Fruit fly (Drosophila melanogaster) whole organism, embryonic: ENCODE results near the gene dj-1beta.
A peak's percentile ranks its signal among the peaks of the same experiment; 100 is the strongest.

Source experiments
- ATbp ChIP-seq: fragments of 200-800 bp; sonication (Bioruptor generic); optimal IDR thresholded peaks from 2 replicates; lab custom pipeline; 2017; ENCODE audit warnings: missing biosample characterization, mild to moderate bottlenecking, missing genetic modification characterization, missing genetic modification reagents
- CG10565 ChIP-seq: fragments of 200-800 bp; sonication (Bioruptor generic); optimal IDR thresholded peaks from 3 replicates; lab custom pipeline; 2016; ENCODE audit warnings: missing biosample characterization, mild to moderate bottlenecking, missing genetic modification characterization
- CG12219 ChIP-seq: fragments of 200-800 bp; sonication (Bioruptor generic); optimal IDR thresholded peaks from 3 replicates; lab custom pipeline; 2018; ENCODE audit warnings: missing biosample characterization, mild to moderate bottlenecking, missing genetic modification characterization
- CG1233 ChIP-seq: fragments of 200-800 bp; sonication (Bioruptor generic); optimal IDR thresholded peaks from 4 replicates; lab custom pipeline; 2018; ENCODE audit warnings: missing biosample characterization, mild to moderate bottlenecking, missing genetic modification characterization
- CG12391 ChIP-seq: fragments of 200-800 bp; sonication (Bioruptor generic); optimal IDR thresholded peaks from 3 replicates; lab custom pipeline; 2018; ENCODE audit warnings: missing biosample characterization, mild to moderate bottlenecking, missing genetic modification characterization, moderate library complexity
- CG13123 ChIP-seq: fragments of 200-800 bp; sonication (Bioruptor generic); optimal IDR thresholded peaks from 2 replicates; lab custom pipeline; 2016; ENCODE audit warnings: missing biosample characterization, missing genetic modification characterization
- CG13296 ChIP-seq: fragments of 200-800 bp; sonication (Bioruptor generic); optimal IDR thresholded peaks from 3 replicates; lab custom pipeline; 2018; ENCODE audit warnings: missing biosample characterization, mild to moderate bottlenecking, missing genetic modification characterization
- CG2712 ChIP-seq: fragments of 200-800 bp; optimal IDR thresholded peaks from 3 replicates; lab custom pipeline; 2019; ENCODE audit warnings: missing biosample characterization, mild to moderate bottlenecking, missing genetic modification characterization, moderate library complexity
- CG2875 ChIP-seq: fragments of 200-800 bp; sonication (Bioruptor generic); optimal IDR thresholded peaks from 2 replicates; lab custom pipeline; 2017; ENCODE audit warnings: missing biosample characterization, mild to moderate bottlenecking, missing genetic modification characterization, missing genetic modification reagents
- CG30020 ChIP-seq: fragments of 200-800 bp; optimal IDR thresholded peaks from 2 replicates; lab custom pipeline; 2019; ENCODE audit warnings: missing biosample characterization, mild to moderate bottlenecking, missing genetic modification characterization, moderate library complexity
- CG4730 ChIP-seq: fragments of 200-800 bp; sonication (Bioruptor generic); IDR thresholded peaks from 2 replicates; pipeline ENCODE4 v1.3.6; 2022; ENCODE audit warnings: missing biosample characterization, missing genetic modification characterization
- CG5245 ChIP-seq: fragments of 200-800 bp; sonication (Bioruptor generic); optimal IDR thresholded peaks from 3 replicates; lab custom pipeline; 2016; ENCODE audit warnings: missing biosample characterization, missing genetic modification characterization
- CG8359 ChIP-seq: fragments of 200-800 bp; sonication (Bioruptor generic); optimal IDR thresholded peaks from 2 replicates; lab custom pipeline; 2017; ENCODE audit warnings: missing biosample characterization, mild to moderate bottlenecking, missing genetic modification characterization, borderline replicate concordance
- CG8944 ChIP-seq: fragments of 200-800 bp; sonication (Bioruptor generic); optimal IDR thresholded peaks from 3 replicates; lab custom pipeline; 2016; ENCODE audit warnings: missing biosample characterization, missing genetic modification characterization
- CG9437 ChIP-seq: fragments of 200-800 bp; sonication (Bioruptor generic); optimal IDR thresholded peaks from 2 replicates; lab custom pipeline; 2018; ENCODE audit warnings: missing biosample characterization, mild to moderate bottlenecking, missing genetic modification characterization
- CG9797 ChIP-seq: fragments of 200-800 bp; sonication (Bioruptor generic); optimal IDR thresholded peaks from 3 replicates; lab custom pipeline; 2018; ENCODE audit warnings: missing biosample characterization, mild to moderate bottlenecking, missing genetic modification characterization
- CkIIα-i1 ChIP-seq: fragments of 200-800 bp; sonication (Bioruptor generic); IDR thresholded peaks from 2 replicates; pipeline ENCODE4 v1.3.6; 2022; ENCODE audit warnings: missing biosample characterization, missing genetic modification characterization
- Dfd ChIP-seq, 2 experiments: fragments of >200 bp; optimal IDR thresholded peaks; 2 replicates each; lab custom pipeline; 2017; ENCODE audit warnings: missing biosample characterization in 2 of 2, missing genetic modification characterization in 2 of 2
- Dll ChIP-seq: fragments of 200-800 bp; sonication (Bioruptor generic); IDR thresholded peaks from 4 replicates; pipeline ENCODE4 v1.3.6; 2022; ENCODE audit warnings: missing biosample characterization, missing genetic modification characterization; ENCODE audit not compliant: partially characterized antibody
- Doc2 ChIP-seq: fragments of 200-800 bp; sonication (Bioruptor generic); IDR thresholded peaks from 2 replicates; pipeline ENCODE4 v1.3.6; 2022; ENCODE audit warnings: missing biosample characterization, missing genetic modification characterization
- E2f2 ChIP-seq: fragments of 200-800 bp; sonication (Bioruptor generic); IDR thresholded peaks from 2 replicates; pipeline ENCODE4 v1.3.6; 2022; ENCODE audit warnings: missing biosample characterization, missing genetic modification characterization
- Elba2 ChIP-seq: fragments of 200-800 bp; sonication (Bioruptor generic); optimal IDR thresholded peaks from 3 replicates; lab custom pipeline; 2016; ENCODE audit warnings: missing biosample characterization, missing genetic modification characterization
- Hr3 ChIP-seq: fragments of 200-800 bp; sonication (Bioruptor generic); optimal IDR thresholded peaks from 3 replicates; lab custom pipeline; 2016; ENCODE audit warnings: missing biosample characterization, missing genetic modification characterization
- Lim3 ChIP-seq: fragments of 200-800 bp; sonication (Bioruptor generic); IDR thresholded peaks from 2 replicates; pipeline ENCODE4 v1.3.6; 2022; ENCODE audit warnings: missing biosample characterization, missing genetic modification characterization
- Med ChIP-seq: fragments of 200-800 bp; sonication (Bioruptor generic); peaks from one replicate; lab custom pipeline; 2016; ENCODE audit warnings: missing biosample characterization, missing genetic modification characterization, mild to moderate bottlenecking, inconsistent platforms, moderate library complexity
- NfI ChIP-seq: fragments of 200-800 bp; sonication (Bioruptor generic); optimal IDR thresholded peaks from 3 replicates; lab custom pipeline; 2018; ENCODE audit warnings: missing biosample characterization, mild to moderate bottlenecking, missing genetic modification characterization, moderate library complexity
- Oaz ChIP-seq: fragments of 200-800 bp; sonication (Bioruptor generic); IDR thresholded peaks from 2 replicates; pipeline ENCODE4 v1.3.6; 2022; ENCODE audit warnings: missing biosample characterization, missing genetic modification characterization
- Rx ChIP-seq: fragments of 200-800 bp; sonication (Bioruptor generic); IDR thresholded peaks from 2 replicates; pipeline ENCODE4 v1.3.6; 2022; ENCODE audit warnings: missing biosample characterization, missing genetic modification characterization
- Stat92E ChIP-seq, 3 experiments: fragments of >200 bp in 2 of 3; fragments of 200-800 bp in 1 of 3; sonication (Bioruptor generic) in 1 of 3; optimal IDR thresholded peaks; 2 replicates each; lab custom pipeline; 2017 to 2019; ENCODE audit warnings: missing biosample characterization in 3 of 3, missing genetic modification characterization in 3 of 3, mild to moderate bottlenecking in 1 of 3, moderate library complexity in 1 of 3
- TFAM ChIP-seq: fragments of 200-800 bp; sonication (Bioruptor generic); optimal IDR thresholded peaks from 2 replicates; lab custom pipeline; 2017; ENCODE audit warnings: missing biosample characterization, missing genetic modification characterization, inconsistent platforms
- Usf ChIP-seq: fragments of 200-800 bp; sonication (Bioruptor generic); optimal IDR thresholded peaks from 2 replicates; lab custom pipeline; 2017; ENCODE audit warnings: missing genotype, missing biosample characterization, missing genetic modification characterization
- bab2 ChIP-seq: fragments of 200-800 bp; sonication (Bioruptor generic); optimal IDR thresholded peaks from 2 replicates; lab custom pipeline; 2016; ENCODE audit warnings: missing biosample characterization, missing genetic modification characterization
- bigmax ChIP-seq: fragments of 200-800 bp; sonication (Bioruptor generic); optimal IDR thresholded peaks from 2 replicates; lab custom pipeline; 2018; ENCODE audit warnings: missing biosample characterization, mild to moderate bottlenecking, missing genetic modification characterization
- br ChIP-seq: fragments of >200 bp; optimal IDR thresholded peaks from 2 replicates; lab custom pipeline; 2017
- corto ChIP-seq: fragments of 200-800 bp; sonication (Bioruptor generic); optimal IDR thresholded peaks from 2 replicates; lab custom pipeline; 2016; ENCODE audit warnings: missing biosample characterization, mild to moderate bottlenecking, missing genetic modification characterization, moderate library complexity
- dimm ChIP-seq: fragments of 200-800 bp; sonication (Bioruptor generic); IDR thresholded peaks from 2 replicates; pipeline ENCODE4 v1.3.6; 2022; ENCODE audit warnings: missing biosample characterization, missing genetic modification characterization
- esg ChIP-seq: fragments of 200-800 bp; sonication (Bioruptor generic); conservative IDR thresholded peaks from 2 replicates; pipeline ENCODE4 v1.3.6; 2022; ENCODE audit warnings: missing biosample characterization, missing genetic modification characterization
- eve ChIP-seq, 2 experiments: fragments of >200 bp; optimal IDR thresholded peaks; 2 replicates each; lab custom pipeline; 2017; ENCODE audit warnings: missing biosample characterization in 2 of 2, missing genetic modification characterization in 2 of 2
- ewg ChIP-seq: fragments of 200-800 bp; sonication (Bioruptor generic); optimal IDR thresholded peaks from 3 replicates; lab custom pipeline; 2017; ENCODE audit warnings: mild to moderate bottlenecking, missing biosample characterization, missing genetic modification reagents, missing genetic modification characterization
- fd64A ChIP-seq: fragments of 200-800 bp; sonication (Bioruptor generic); optimal IDR thresholded peaks from 3 replicates; lab custom pipeline; 2018; ENCODE audit warnings: missing biosample characterization, mild to moderate bottlenecking, missing genetic modification characterization
- gfzf ChIP-seq: fragments of 200-800 bp; sonication (Bioruptor generic); optimal IDR thresholded peaks from 2 replicates; lab custom pipeline; 2016; ENCODE audit warnings: missing biosample characterization, mild to moderate bottlenecking, missing genetic modification characterization, moderate library complexity
- gro ChIP-seq: fragments of 200-800 bp; sonication (Bioruptor generic); optimal IDR thresholded peaks from 2 replicates; lab custom pipeline; 2016; ENCODE audit warnings: missing biosample characterization, missing genetic modification characterization
- hth ChIP-seq: fragments of >200 bp; optimal IDR thresholded peaks from 2 replicates; lab custom pipeline; 2017; ENCODE audit warnings: inconsistent platforms
- jumu ChIP-seq: fragments of 200-800 bp; sonication (Bioruptor generic); optimal IDR thresholded peaks from 3 replicates; lab custom pipeline; 2016; ENCODE audit warnings: missing biosample characterization, missing genetic modification characterization
- ken ChIP-seq: fragments of 200-800 bp; sonication (Bioruptor generic); IDR thresholded peaks from 3 replicates; pipeline ENCODE4 v1.3.6; 2022; ENCODE audit warnings: missing biosample characterization, missing genetic modification characterization
- maf-S ChIP-seq: fragments of 200-800 bp; sonication (Bioruptor generic); optimal IDR thresholded peaks from 2 replicates; lab custom pipeline; 2016; ENCODE audit warnings: missing biosample characterization, missing genetic modification characterization
- pan ChIP-seq, 4 experiments: fragments of >200 bp in 3 of 4; fragments of 200-800 bp in 1 of 4; sonication (Bioruptor generic) in 1 of 4; optimal IDR thresholded peaks in 3 of 4; IDR thresholded peaks in 1 of 4; 2 replicates each; pipeline versions ENCODE4 v1.3.6 to Lab custom; 2017 to 2022; ENCODE audit warnings: missing biosample characterization in 2 of 4, missing genetic modification characterization in 2 of 4, mixed read lengths in 1 of 4
- pita ChIP-seq: fragments of 200-800 bp; sonication (Bioruptor generic); optimal IDR thresholded peaks from 2 replicates; lab custom pipeline; 2017; ENCODE audit warnings: missing biosample characterization, mild to moderate bottlenecking, missing genetic modification characterization
- repo ChIP-seq: fragments of 200-800 bp; sonication (Bioruptor generic); optimal IDR thresholded peaks from 2 replicates; lab custom pipeline; 2016; ENCODE audit warnings: missing biosample characterization, missing genetic modification characterization
- sisA ChIP-seq: fragments of 200-800 bp; sonication (Bioruptor generic); IDR thresholded peaks from 2 replicates; pipeline ENCODE4 v1.3.6; 2022; ENCODE audit warnings: missing biosample characterization, missing genetic modification characterization
- sna ChIP-seq: fragments of 200-800 bp; sonication (Bioruptor generic); IDR thresholded peaks from 2 replicates; pipeline ENCODE4 v1.3.6; 2022; ENCODE audit warnings: missing biosample characterization, missing genetic modification characterization; ENCODE audit not compliant: partially characterized antibody
- tio ChIP-seq: fragments of 200-800 bp; sonication (Bioruptor generic); optimal IDR thresholded peaks from 2 replicates; lab custom pipeline; 2017; ENCODE audit warnings: missing biosample characterization, missing genetic modification characterization, inconsistent platforms

The dj-1beta gene

dm6 chr3R:30802779-30803178, 4.1 kb upstream of the dj-1beta start (continued):
- no peak for TF ChIP-seq CG2712
- TF ChIP-seq repo (GFP tag; lab: Kevin White, UChicago) = no peak
- TF ChIP-seq bigmax = no peak
- TF ChIP-seq eve (GFP tag; optimal IDR thresholded peaks at IDR 0.05; lab: Kevin White, UChicago) = peak in 1 of 2 experiments; percentile 79
- peak; percentile 78 for TF ChIP-seq Med (GFP tag; lab: Kevin White, UChicago)
- TF ChIP-seq gro (GFP tag; lab: Kevin White, UChicago) = no peak
- TF ChIP-seq bab2 (GFP tag; lab: Kevin White, UChicago) = peak; percentile 34
- no peak; the same call in 1 of the 2 replicates for TF ChIP-seq E2f2
- peak; percentile 41 for TF ChIP-seq tio (GFP tag; lab: Kevin White, UChicago)
- no peak for TF ChIP-seq ken (GFP tag; lab: Robert Waterston, UW)
- no peak for TF ChIP-seq CG2875 (GFP tag; lab: Kevin White, UChicago)
- TF ChIP-seq CG30020 (tag; lab: Kevin White, UChicago) = no peak
- TF ChIP-seq CG5245 (GFP tag; lab: Kevin White, UChicago) = no peak
- no peak for TF ChIP-seq maf-S (GFP tag; lab: Kevin White, UChicago)
- TF ChIP-seq Elba2 = no peak
- peak; percentile 28 for TF ChIP-seq CG12219
- no peak for TF ChIP-seq CG9437 (GFP tag; lab: Kevin White, UChicago)
- no peak for TF ChIP-seq jumu (GFP tag; lab: Kevin White, UChicago)
- TF ChIP-seq gfzf (GFP tag; lab: Kevin White, UChicago) = no peak
- TF ChIP-seq CG8944 = peak; percentile 14
- no peak for TF ChIP-seq Rx (GFP tag; lab: Robert Waterston, UW)
- no peak for TF ChIP-seq br (lab: Kevin White, UChicago)
- no peak for TF ChIP-seq ewg (GFP tag; lab: Kevin White, UChicago)
- peak; percentile 43 for TF ChIP-seq ATbp (GFP tag; lab: Kevin White, UChicago)
- TF ChIP-seq Doc2 (GFP tag; lab: Robert Waterston, UW) = no peak
- no peak for TF ChIP-seq esg
- peak; percentile 42 for TF ChIP-seq CG13296 (GFP tag; lab: Kevin White, UChicago)
- TF ChIP-seq corto = no peak
- no peak for TF ChIP-seq TFAM
- TF ChIP-seq sisA (GFP tag; lab: Robert Waterston, UW) = no peak
- no peak for TF ChIP-seq CG10565 (GFP tag; lab: Kevin White, UChicago)
- TF ChIP-seq CG12391 (tag; lab: Kevin White, UChicago) = no peak
- TF ChIP-seq Oaz (GFP tag; lab: Robert Waterston, UW) = no peak
- no peak for TF ChIP-seq CkIIα-i1 (GFP tag; lab: Robert Waterston, UW)
- TF ChIP-seq CG1233 = peak; percentile 43
- no peak for TF ChIP-seq Dll (GFP tag; lab: Robert Waterston, UW)
- no peak for TF ChIP-seq NfI (GFP tag; lab: Kevin White, UChicago)
- TF ChIP-seq Usf (GFP tag; lab: Kevin White, UChicago) = no peak
- no peak for TF ChIP-seq Stat92E (GFP tag; optimal IDR thresholded peaks at IDR 0.05; lab: Kevin White, UChicago)
- TF ChIP-seq CG13123 = peak; percentile 29
- TF ChIP-seq pita = no peak
- TF ChIP-seq sna = no peak
- no peak for TF ChIP-seq dimm (GFP tag; lab: Robert Waterston, UW)
- TF ChIP-seq Hr3 (GFP tag; lab: Kevin White, UChicago) = no peak
- TF ChIP-seq Dfd (GFP tag; optimal IDR thresholded peaks at IDR 0.05; lab: Kevin White, UChicago) = no peak
- TF ChIP-seq fd64A (GFP tag; lab: Kevin White, UChicago) = no peak
- TF ChIP-seq Lim3 (GFP tag; lab: Robert Waterston, UW) = no peak
- TF ChIP-seq CG8359 = no peak
- TF ChIP-seq CG4730 (GFP tag; lab: Robert Waterston, UW) = no peak
- no peak for TF ChIP-seq CG9797 (GFP tag; lab: Kevin White, UChicago)
- TF ChIP-seq hth = no peak
- TF ChIP-seq pan (optimal IDR thresholded peaks at IDR 0.05; lab: Kevin White, UChicago) = no peak
- TF ChIP-seq pan (GFP tag; optimal IDR thresholded peaks at IDR 0.05 in 1 of 2, IDR thresholded peaks at IDR 0.05 in 1 of 2) = peak in 1 of 2 experiments; percentile 41
